Worm (Caenorhabditis elegans) whole organism, early embryonic: ENCODE results near the gene ttr-46.

Experiments used
- B0310.2 ChIP-seq: sonication (generic microtip); optimal IDR thresholded peaks from 2 replicates; lab custom pipeline; 2016; ENCODE audit warnings: mild to moderate bottlenecking, missing genetic modification characterization, missing compliant biosample characterization
- F13C5.2 ChIP-seq: sonication (generic microtip); optimal IDR thresholded peaks from 2 replicates; lab custom pipeline; 2017; ENCODE audit warnings: mild to moderate bottlenecking, missing genetic modification characterization, inconsistent platforms, missing compliant biosample characterization
- aly-1 ChIP-seq: sonication (generic microtip); optimal IDR thresholded peaks from 2 replicates; lab custom pipeline; 2016; ENCODE audit warnings: missing genetic modification characterization, missing compliant biosample characterization
- ama-1 ChIP-seq: fragments of 150-350 bp; optimal IDR thresholded peaks from 2 replicates; lab custom pipeline; 2014
- ceh-13 ChIP-seq: fragments of 200-800 bp; sonication (Bioruptor generic); optimal IDR thresholded peaks from 2 replicates; lab custom pipeline; 2018; ENCODE audit warnings: mild to moderate bottlenecking, missing genetic modification characterization, missing compliant biosample characterization
- ceh-36 ChIP-seq: sonication (generic microtip); optimal IDR thresholded peaks from 2 replicates; lab custom pipeline; 2016; ENCODE audit warnings: missing genetic modification characterization, inconsistent platforms, missing compliant biosample characterization
- ets-7 ChIP-seq: sonication (generic microtip); optimal IDR thresholded peaks from 2 replicates; lab custom pipeline; 2016; ENCODE audit warnings: missing genotype, missing genetic modification characterization, missing compliant biosample characterization
- flt-1 ChIP-seq: fragments of 200-800 bp; sonication (Bioruptor generic); IDR thresholded peaks from 2 replicates; pipeline ENCODE4 v1.3.6; 2022; ENCODE audit warnings: missing genetic modification characterization, missing compliant biosample characterization
- hmbx-1 ChIP-seq: sonication (generic microtip); optimal IDR thresholded peaks from 2 replicates; lab custom pipeline; 2016; ENCODE audit warnings: mild to moderate bottlenecking, missing genetic modification characterization, missing compliant biosample characterization
- hmg-4 ChIP-seq: fragments of 200-800 bp; sonication (Bioruptor generic); optimal IDR thresholded peaks from 2 replicates; lab custom pipeline; 2018; ENCODE audit warnings: mild to moderate bottlenecking, missing genetic modification characterization, missing compliant biosample characterization
- hnd-1 ChIP-seq: sonication (generic microtip); optimal IDR thresholded peaks from 2 replicates; lab custom pipeline; 2016; ENCODE audit warnings: missing genetic modification characterization, missing compliant biosample characterization
- pes-1 ChIP-seq: fragments of 200-800 bp; sonication (Bioruptor generic); IDR thresholded peaks from 2 replicates; pipeline ENCODE4 v1.3.6; 2022; ENCODE audit warnings: missing genetic modification reagents, missing genetic modification characterization, missing compliant biosample characterization
- scrt-1 ChIP-seq: fragments of 200-800 bp; sonication (Bioruptor generic); IDR thresholded peaks from 2 replicates; pipeline ENCODE4 v1.3.6; 2022; ENCODE audit warnings: missing genetic modification characterization, missing compliant biosample characterization
- sea-1 ChIP-seq: fragments of 200-800 bp; sonication (Bioruptor generic); conservative IDR thresholded peaks from 2 replicates; pipeline ENCODE4 v1.3.6; 2022; ENCODE audit warnings: missing genetic modification characterization, missing compliant biosample characterization
- tbx-11 ChIP-seq: fragments of 200-800 bp; sonication (Bioruptor generic); IDR thresholded peaks from 2 replicates; pipeline ENCODE4 v1.3.6; 2022; ENCODE audit warnings: missing genetic modification characterization, missing compliant biosample characterization
- tbx-37 ChIP-seq: fragments of 200-800 bp; sonication (Bioruptor generic); conservative IDR thresholded peaks from 2 replicates; pipeline ENCODE4 v1.3.6; 2022; ENCODE audit warnings: missing genetic modification reagents, missing genetic modification characterization, missing compliant biosample characterization
- tra-4 ChIP-seq: sonication (generic microtip); optimal IDR thresholded peaks from 2 replicates; lab custom pipeline; 2017; ENCODE audit warnings: missing genetic modification characterization, missing compliant biosample characterization

Gene ttr-46

ce11 chrV:9983529-9983928, 32.5 kb downstream of the ttr-46 start:
- TF ChIP-seq hnd-1 (tag; lab: Kevin White, UChicago), result no peak
- TF ChIP-seq ceh-36 (tag; lab: Kevin White, UChicago), result no peak
- TF ChIP-seq F13C5.2 (tag; lab: Kevin White, UChicago), result no peak
- no peak for TF ChIP-seq tbx-37 (GFP tag; lab: Robert Waterston, UW)
- no peak for TF ChIP-seq ama-1 (lab: Kevin White, UChicago)
- no peak for TF ChIP-seq pes-1 (GFP tag; lab: Robert Waterston, UW)
- no peak for TF ChIP-seq hmbx-1
- TF ChIP-seq aly-1, result no peak
- TF ChIP-seq hmg-4 (GFP tag; lab: Kevin White, UChicago), result no peak
- TF ChIP-seq flt-1 (GFP tag; lab: Robert Waterston, UW), result no peak
- TF ChIP-seq sea-1 (GFP tag; lab: Robert Waterston, UW), result no peak
- TF ChIP-seq tra-4 (tag; lab: Kevin White, UChicago), result no peak
- TF ChIP-seq ceh-13 (GFP tag; lab: Kevin White, UChicago), result no peak
- TF ChIP-seq tbx-11 (GFP tag; lab: Robert Waterston, UW), result no peak
- no peak for TF ChIP-seq scrt-1 (GFP tag; lab: Robert Waterston, UW)
- TF ChIP-seq B0310.2 (tag; lab: Kevin White, UChicago), result no peak
- no peak for TF ChIP-seq ets-7

ce11 chrV:9984821-9985220, 33.8 kb downstream of the ttr-46 start:
- TF ChIP-seq tbx-37 (GFP tag; lab: Robert Waterston, UW) (no peak), sea-1 (GFP tag; lab: Robert Waterston, UW) (no peak), hmbx-1 (no peak), flt-1 (GFP tag; lab: Robert Waterston, UW) (no peak), ceh-36 (tag; lab: Kevin White, UChicago) (no peak), tra-4 (tag; lab: Kevin White, UChicago) (no peak), pes-1 (GFP tag; lab: Robert Waterston, UW) (no peak), F13C5.2 (tag; lab: Kevin White, UChicago) (no peak), scrt-1 (GFP tag; lab: Robert Waterston, UW) (no peak)

- TF ChIP-seq F13C5.2 (tag; lab: Kevin White, UChicago) (no peak), hmbx-1 (no peak), pes-1 (GFP tag; lab: Robert Waterston, UW) (no peak), ets-7 (no peak), ceh-36 (tag; lab: Kevin White, UChicago) (no peak), flt-1 (GFP tag; lab: Robert Waterston, UW) (no peak), ceh-13 (GFP tag; lab: Kevin White, UChicago) (no peak), scrt-1 (GFP tag; lab: Robert Waterston, UW) (no peak), tra-4 (tag; lab: Kevin White, UChicago) (no peak), sea-1 (GFP tag; lab: Robert Waterston, UW) (no peak), B0310.2 (tag; lab: Kevin White, UChicago) (no peak), tbx-11 (GFP tag; lab: Robert Waterston, UW) (no peak), ama-1 (lab: Kevin White, UChicago) (no peak), hnd-1 (tag; lab: Kevin White, UChicago) (no peak), aly-1 (no peak)
Observed at ce11 chrV:9985227-9985864, 34.3 kb downstream of the ttr-46 start.

- TF ChIP-seq ama-1 (lab: Kevin White, UChicago) (no peak), aly-1 (no peak), pes-1 (GFP tag; lab: Robert Waterston, UW) (no peak), ceh-36 (tag; lab: Kevin White, UChicago) (no peak), ceh-13 (GFP tag; lab: Kevin White, UChicago) (no peak)
Observed at ce11 chrV:9986177-9986576, 35.1 kb downstream of the ttr-46 start, which contains the start of gene rmd-2. TSS of gene rmd-2 (minus strand) at chrV:9986277.

- TF ChIP-seq tbx-37 (GFP tag; lab: Robert Waterston, UW), result no peak
- TF ChIP-seq hmbx-1, result no peak
- no peak for TF ChIP-seq ceh-13 (GFP tag; lab: Kevin White, UChicago)
- no peak for TF ChIP-seq hnd-1 (tag; lab: Kevin White, UChicago)
- TF ChIP-seq flt-1 (GFP tag; lab: Robert Waterston, UW), result no peak
- no peak for TF ChIP-seq ceh-36 (tag; lab: Kevin White, UChicago)
- TF ChIP-seq B0310.2 (tag; lab: Kevin White, UChicago), result no peak
- TF ChIP-seq tra-4 (tag; lab: Kevin White, UChicago), result no peak
- TF ChIP-seq ama-1 (lab: Kevin White, UChicago), result no peak
- no peak for TF ChIP-seq sea-1 (GFP tag; lab: Robert Waterston, UW)
Observed at ce11 chrV:9987688-9988087, 36.7 kb downstream of the ttr-46 start, which contains the start of gene C27H6.8. TSS of gene C27H6.8 (minus strand) at chrV:9987788.

- no peak for TF ChIP-seq tra-4 (tag; lab: Kevin White, UChicago)
- no peak for TF ChIP-seq hnd-1 (tag; lab: Kevin White, UChicago)
- TF ChIP-seq tbx-37 (GFP tag; lab: Robert Waterston, UW), result no peak
- TF ChIP-seq ama-1 (lab: Kevin White, UChicago), result no peak
- TF ChIP-seq ceh-36 (tag; lab: Kevin White, UChicago), result no peak
- TF ChIP-seq hmg-4 (GFP tag; lab: Kevin White, UChicago), result no peak
- TF ChIP-seq scrt-1 (GFP tag; lab: Robert Waterston, UW), result no peak
- TF ChIP-seq F13C5.2 (tag; lab: Kevin White, UChicago), result no peak
- TF ChIP-seq ets-7, result no peak
- TF ChIP-seq tbx-11 (GFP tag; lab: Robert Waterston, UW), result no peak
- TF ChIP-seq sea-1 (GFP tag; lab: Robert Waterston, UW), result no peak
- TF ChIP-seq pes-1 (GFP tag; lab: Robert Waterston, UW), result no peak
- no peak for TF ChIP-seq hmbx-1
- no peak for TF ChIP-seq ceh-13 (GFP tag; lab: Kevin White, UChicago)
- no peak for TF ChIP-seq aly-1
Observed at ce11 chrV:9991610-9992009, 40.6 kb downstream of the ttr-46 start, which contains the start of the genes rde-1 and trpp-6. TSS of gene rde-1 (minus strand) at chrV:9991642. TSS of gene trpp-6 (plus strand) at chrV:9991895.

ce11 chrV:9995791-9996190, 44.8 kb downstream of the ttr-46 start, which contains the start of gene K08H10.6:
TSS of gene K08H10.6 (minus strand) at chrV:9995891.
- TF ChIP-seq hmbx-1 (no peak), tbx-11 (GFP tag; lab: Robert Waterston, UW) (no peak), ceh-36 (tag; lab: Kevin White, UChicago) (no peak), pes-1 (GFP tag; lab: Robert Waterston, UW) (no peak), F13C5.2 (tag; lab: Kevin White, UChicago) (no peak), ets-7 (no peak), ama-1 (lab: Kevin White, UChicago) (no peak), tbx-37 (GFP tag; lab: Robert Waterston, UW) (no peak), hnd-1 (tag; lab: Kevin White, UChicago) (no peak), B0310.2 (tag; lab: Kevin White, UChicago) (no peak), ceh-13 (GFP tag; lab: Kevin White, UChicago) (no peak), hmg-4 (GFP tag; lab: Kevin White, UChicago) (no peak), flt-1 (GFP tag; lab: Robert Waterston, UW) (no peak), tra-4 (tag; lab: Kevin White, UChicago) (no peak)
